Fruit fly (Drosophila melanogaster) whole organism, prepupa: Measurements from ENCODE around the gene Lgr4.
A peak's percentile ranks its signal among the peaks of the same experiment; 100 is the strongest.

Source experiments
- Blimp-1 ChIP-seq: fragments of 200-800 bp; sonication (Bioruptor generic); optimal IDR thresholded peaks from 3 replicates; lab custom pipeline; 2017; ENCODE audit warnings: missing biosample characterization, missing genetic modification characterization, mild to moderate bottlenecking, moderate library complexity, missing genetic modification reagents
- CG10631 ChIP-seq: fragments of 200-800 bp; sonication (Bioruptor generic); optimal IDR thresholded peaks from 2 replicates; lab custom pipeline; 2016; ENCODE audit warnings: missing biosample characterization, missing genetic modification characterization
- CG10669 ChIP-seq: fragments of 200-800 bp; sonication (Bioruptor generic); optimal IDR thresholded peaks from 3 replicates; lab custom pipeline; 2018; ENCODE audit warnings: missing biosample characterization, mild to moderate bottlenecking, missing genetic modification characterization, moderate library complexity
- CG11294 ChIP-seq: fragments of 200-800 bp; sonication (Bioruptor generic); IDR thresholded peaks from 2 replicates; pipeline ENCODE4 v1.3.6; 2022; ENCODE audit warnings: missing biosample characterization, missing genetic modification characterization
- CG11762 ChIP-seq: fragments of 200-800 bp; sonication (Bioruptor generic); optimal IDR thresholded peaks from 3 replicates; lab custom pipeline; 2016; ENCODE audit warnings: missing biosample characterization, missing genetic modification characterization; ENCODE audit not compliant: insufficient read depth
- CG11902 ChIP-seq: fragments of 200-800 bp; sonication (Bioruptor generic); optimal IDR thresholded peaks from 3 replicates; lab custom pipeline; 2016; ENCODE audit warnings: missing biosample characterization, missing genetic modification characterization
- CG15336 ChIP-seq: fragments of 200-800 bp; sonication (Bioruptor generic); IDR thresholded peaks from 2 replicates; pipeline ENCODE4 v1.3.6; 2022; ENCODE audit warnings: missing biosample characterization, missing genetic modification characterization
- CG3032 ChIP-seq: fragments of 200-800 bp; optimal IDR thresholded peaks from 2 replicates; lab custom pipeline; 2019; ENCODE audit warnings: missing biosample characterization, mild to moderate bottlenecking, missing genetic modification characterization, moderate library complexity
- CG32006 ChIP-seq: fragments of 200-800 bp; sonication (Bioruptor generic); optimal IDR thresholded peaks from 3 replicates; lab custom pipeline; 2017; ENCODE audit warnings: missing biosample characterization, mild to moderate bottlenecking, missing genetic modification characterization
- CG4318 ChIP-seq: fragments of 200-800 bp; sonication (Bioruptor generic); optimal IDR thresholded peaks from 3 replicates; lab custom pipeline; 2017; ENCODE audit warnings: missing biosample characterization, mild to moderate bottlenecking, missing genetic modification characterization
- CG6163 ChIP-seq: fragments of 200-800 bp; sonication (Bioruptor generic); IDR thresholded peaks from 3 replicates; pipeline ENCODE4 v1.3.6; 2022; ENCODE audit warnings: missing biosample characterization, missing genetic modification characterization
- CG6276 ChIP-seq: fragments of 200-800 bp; sonication (Bioruptor generic); optimal IDR thresholded peaks from 2 replicates; lab custom pipeline; 2017; ENCODE audit warnings: missing biosample characterization, mild to moderate bottlenecking, missing genetic modification characterization
- CG6792 ChIP-seq: fragments of 200-800 bp; sonication (Bioruptor generic); optimal IDR thresholded peaks from 3 replicates; lab custom pipeline; 2016; ENCODE audit warnings: missing biosample characterization, missing genetic modification characterization
- CG6808 ChIP-seq: fragments of 200-800 bp; sonication (Bioruptor generic); optimal IDR thresholded peaks from 3 replicates; lab custom pipeline; 2017; ENCODE audit warnings: missing biosample characterization, missing genetic modification characterization, mild to moderate bottlenecking, moderate library complexity, missing genetic modification reagents
- CG6854 ChIP-seq: fragments of 200-800 bp; sonication (Bioruptor generic); optimal IDR thresholded peaks from 2 replicates; lab custom pipeline; 2017; ENCODE audit warnings: missing biosample characterization, mild to moderate bottlenecking, missing genetic modification characterization
- CG8632 ChIP-seq: fragments of 200-800 bp; sonication (Bioruptor generic); optimal IDR thresholded peaks from 3 replicates; lab custom pipeline; 2016; ENCODE audit warnings: missing biosample characterization, missing genetic modification characterization
- CG9139 ChIP-seq: fragments of 200-800 bp; sonication (Bioruptor generic); optimal IDR thresholded peaks from 3 replicates; lab custom pipeline; 2017; ENCODE audit warnings: missing biosample characterization, mild to moderate bottlenecking, missing genetic modification characterization
- Eip78C ChIP-seq: fragments of 200-800 bp; sonication (Bioruptor generic); peaks from one replicate; lab custom pipeline; 2016; ENCODE audit warnings: missing biosample characterization, missing genetic modification characterization
- Ets96B ChIP-seq: fragments of 200-800 bp; optimal IDR thresholded peaks from 2 replicates; lab custom pipeline; 2019; ENCODE audit warnings: missing biosample characterization, mild to moderate bottlenecking, missing genetic modification characterization, moderate library complexity
- Gug ChIP-seq: fragments of 200-800 bp; sonication (Bioruptor generic); IDR thresholded peaks from 2 replicates; pipeline ENCODE4 v1.3.6; 2022; ENCODE audit warnings: missing biosample characterization, missing genetic modification characterization
- Hr39 ChIP-seq: fragments of 200-800 bp; sonication (Bioruptor generic); optimal IDR thresholded peaks from 2 replicates; lab custom pipeline; 2016; ENCODE audit warnings: missing biosample characterization, missing genetic modification characterization
- Hr4 ChIP-seq: fragments of 200-800 bp; sonication (Bioruptor generic); optimal IDR thresholded peaks from 3 replicates; lab custom pipeline; 2016; ENCODE audit warnings: missing biosample characterization, missing genetic modification characterization
- Lpt ChIP-seq: fragments of 200-800 bp; sonication (Bioruptor generic); optimal IDR thresholded peaks from 3 replicates; lab custom pipeline; 2016; ENCODE audit warnings: missing biosample characterization, missing genetic modification characterization
- Met ChIP-seq: fragments of 200-800 bp; sonication (Bioruptor generic); optimal IDR thresholded peaks from 3 replicates; lab custom pipeline; 2016; ENCODE audit warnings: missing biosample characterization, missing genetic modification characterization
- Smox ChIP-seq: fragments of 200-800 bp; sonication (Bioruptor generic); optimal IDR thresholded peaks from 3 replicates; lab custom pipeline; 2016; ENCODE audit warnings: missing biosample characterization, missing genetic modification characterization
- Sox14 ChIP-seq: fragments of 200-800 bp; sonication (Bioruptor generic); optimal IDR thresholded peaks from 3 replicates; lab custom pipeline; 2016; ENCODE audit warnings: missing biosample characterization, missing genetic modification characterization
- achi ChIP-seq: fragments of 200-800 bp; sonication (Bioruptor generic); optimal IDR thresholded peaks from 3 replicates; lab custom pipeline; 2016; ENCODE audit warnings: missing biosample characterization, missing genetic modification characterization
- acj6 ChIP-seq: fragments of 200-800 bp; sonication (Bioruptor generic); optimal IDR thresholded peaks from 3 replicates; lab custom pipeline; 2016; ENCODE audit warnings: missing biosample characterization, missing genetic modification characterization
- dsx ChIP-seq: fragments of 200-800 bp; optimal IDR thresholded peaks from 3 replicates; lab custom pipeline; 2019; ENCODE audit warnings: missing biosample characterization, mild to moderate bottlenecking, missing genetic modification characterization, moderate library complexity; ENCODE audit not compliant: poor library complexity, severe bottlenecking
- eg ChIP-seq: fragments of 200-800 bp; sonication (Bioruptor generic); IDR thresholded peaks from 3 replicates; pipeline ENCODE4 v1.3.6; 2022; ENCODE audit warnings: missing biosample characterization, missing genetic modification characterization
- fd59A ChIP-seq: fragments of 200-800 bp; sonication (Bioruptor generic); optimal IDR thresholded peaks from 2 replicates; lab custom pipeline; 2017; ENCODE audit warnings: missing biosample characterization, mild to moderate bottlenecking, missing genetic modification characterization, missing genetic modification reagents
- net ChIP-seq: fragments of 200-800 bp; sonication (Bioruptor generic); optimal IDR thresholded peaks from 3 replicates; lab custom pipeline; 2016; ENCODE audit warnings: missing biosample characterization, missing genetic modification characterization
- salr ChIP-seq, 2 experiments: fragments of 200-800 bp; sonication (Bioruptor generic); optimal IDR thresholded peaks; 3 replicates each; lab custom pipeline; 2016 to 2018; ENCODE audit warnings: missing biosample characterization in 2 of 2, missing genetic modification characterization in 2 of 2, mild to moderate bottlenecking in 1 of 2
- ss ChIP-seq, 2 experiments: fragments of 200-800 bp; sonication (Bioruptor generic); optimal IDR thresholded peaks; 2 replicates in 1 of 2; 3 replicates in 1 of 2; lab custom pipeline; 2017 to 2018; ENCODE audit warnings: mild to moderate bottlenecking in 2 of 2, missing biosample characterization in 2 of 2, missing genetic modification characterization in 2 of 2, moderate library complexity in 1 of 2
- svp ChIP-seq: fragments of 200-800 bp; sonication (Bioruptor generic); peaks from one replicate; lab custom pipeline; 2016; ENCODE audit warnings: missing biosample characterization, missing genetic modification characterization
- topi ChIP-seq: fragments of 200-800 bp; sonication (Bioruptor generic); optimal IDR thresholded peaks from 3 replicates; lab custom pipeline; 2016; ENCODE audit warnings: missing biosample characterization, missing genetic modification characterization
- vri ChIP-seq: fragments of 200-800 bp; sonication (Bioruptor generic); optimal IDR thresholded peaks from 3 replicates; lab custom pipeline; 2016; ENCODE audit warnings: missing biosample characterization, mild to moderate bottlenecking, missing genetic modification characterization

Gene Lgr4

DNA sequence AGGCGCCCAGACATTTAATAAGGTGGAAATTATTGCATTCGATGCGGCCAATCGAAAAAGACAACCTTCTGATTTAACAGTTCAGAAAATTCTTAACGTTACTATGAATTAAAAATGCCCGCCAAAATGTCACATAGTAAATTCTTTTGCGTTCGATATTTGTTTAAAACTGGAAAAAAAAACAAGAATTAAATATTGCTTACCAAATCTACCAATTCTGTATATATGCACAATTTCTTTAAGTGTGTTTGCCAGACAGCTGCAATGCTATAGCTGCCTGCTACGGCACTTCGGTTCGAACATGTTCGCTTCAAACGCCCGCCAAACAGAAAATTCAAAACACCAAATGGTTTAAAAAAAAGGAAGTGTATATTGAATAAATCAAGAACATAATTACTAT is 25.1 kb upstream of the Lgr4 start (continued):
- TF ChIP-seq Sox14: peak; percentile 59
- no peak for TF ChIP-seq CG6854 (GFP tag; lab: Kevin White, UChicago)
- peak; percentile 65 for TF ChIP-seq Gug
- TF ChIP-seq net: peak; percentile 55
- TF ChIP-seq CG11762 (GFP tag; lab: Kevin White, UChicago): peak; percentile 27
- TF ChIP-seq Met: peak; percentile 64
- TF ChIP-seq CG6808: no peak
- peak; percentile 60 for TF ChIP-seq Hr39 (GFP tag; lab: Kevin White, UChicago)
- peak; percentile 26; the same call in 1 of the 2 replicates for TF ChIP-seq CG11294 (GFP tag; lab: Robert Waterston, UW)
- TF ChIP-seq salr (GFP tag; optimal IDR thresholded peaks at IDR 0.05; lab: Kevin White, UChicago): no peak
- TF ChIP-seq CG6276 (GFP tag; lab: Kevin White, UChicago): peak; percentile 36
- TF ChIP-seq CG10669 (GFP tag; lab: Kevin White, UChicago): peak; percentile 50
- no peak for TF ChIP-seq fd59A (GFP tag; lab: Kevin White, UChicago)
- no peak for TF ChIP-seq CG9139 (GFP tag; lab: Kevin White, UChicago)
- TF ChIP-seq CG6792 (GFP tag; lab: Kevin White, UChicago): peak; percentile 55
- TF ChIP-seq CG8632 (GFP tag; lab: Kevin White, UChicago): peak; percentile 37
- peak; percentile 58 for TF ChIP-seq Lpt (GFP tag; lab: Kevin White, UChicago)
- TF ChIP-seq CG15336 (GFP tag; lab: Robert Waterston, UW): peak; percentile 73
- TF ChIP-seq CG11902 (GFP tag; lab: Kevin White, UChicago): no peak
- TF ChIP-seq acj6: peak; percentile 68
- TF ChIP-seq topi (GFP tag; lab: Kevin White, UChicago): peak; percentile 68
- TF ChIP-seq Hr4 (GFP tag; lab: Kevin White, UChicago): peak; percentile 73
- peak; percentile 23 for TF ChIP-seq Ets96B

DNA sequence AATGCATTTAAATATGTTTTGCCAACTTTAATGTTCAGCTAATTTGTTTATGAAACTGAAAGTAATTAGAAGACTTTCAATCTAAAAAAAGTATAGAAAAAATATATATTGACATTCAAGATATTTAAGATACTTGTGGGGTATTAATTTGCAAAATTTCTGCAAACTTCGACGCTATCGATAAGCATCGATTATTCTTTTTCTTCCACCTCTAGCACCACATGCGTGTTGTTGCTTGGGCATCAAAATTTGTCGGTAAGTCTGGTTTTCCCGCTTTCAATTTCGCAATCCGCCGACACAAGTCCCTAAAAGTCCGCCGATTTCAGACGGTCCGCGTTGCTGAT is 23.1 kb upstream of the Lgr4 start, which contains the start of gene REG:
TSS of gene REG (plus strand) at position 188 of the 344 bp plus-strand sequence.
- TF ChIP-seq CG11294 (GFP tag; lab: Robert Waterston, UW) (no peak), Eip78C (GFP tag; lab: Kevin White, UChicago) (peak; percentile 28), Blimp-1 (no peak), CG6276 (GFP tag; lab: Kevin White, UChicago) (no peak), CG4318 (GFP tag; lab: Kevin White, UChicago) (no peak)

dm6 chrX:13211357-13212137 is 22.6 kb upstream of the Lgr4 start, which contains the start of gene sno:
TSS of gene sno (minus strand) at chrX:13211674.
- TF ChIP-seq achi (GFP tag; lab: Kevin White, UChicago) (peak; percentile 56), Sox14 (no peak), CG10631 (peak; percentile 7), Hr39 (GFP tag; lab: Kevin White, UChicago) (no peak), svp (GFP tag; lab: Kevin White, UChicago) (peak; percentile 39), CG9139 (GFP tag; lab: Kevin White, UChicago) (no peak), CG8632 (GFP tag; lab: Kevin White, UChicago) (no peak), Eip78C (GFP tag; lab: Kevin White, UChicago) (peak; percentile 40), vri (peak; percentile 61), CG6163 (GFP tag; lab: Robert Waterston, UW) (peak; percentile 23; the same call in 1 of the 3 replicates), CG15336 (GFP tag; lab: Robert Waterston, UW) (peak; percentile 20; the same call in 1 of the 2 replicates), fd59A (GFP tag; lab: Kevin White, UChicago) (no peak)

- no peak for TF ChIP-seq Sox14
Measured at dm6 chrX:13210429-13210828, 21.5 kb upstream of the Lgr4 start.

dm6 chrX:13209410-13209809 is 20.4 kb upstream of the Lgr4 start:
- TF ChIP-seq Gug (no peak), CG32006 (no peak), Eip78C (GFP tag; lab: Kevin White, UChicago) (peak; percentile 15), ss (GFP tag; optimal IDR thresholded peaks at IDR 0.05; lab: Kevin White, UChicago) (peak; percentile 45 to 49), CG3032 (peak; percentile 14), Smox (GFP tag; lab: Kevin White, UChicago) (no peak), Ets96B (no peak), CG10631 (no peak), CG6276 (GFP tag; lab: Kevin White, UChicago) (no peak), dsx (GFP tag; lab: Kevin White, UChicago) (peak; percentile 19), CG9139 (GFP tag; lab: Kevin White, UChicago) (peak; percentile 52), eg (GFP tag; lab: Robert Waterston, UW) (no peak)
